Worm (Caenorhabditis elegans): ENCODE results near the gene Y40C7B.4.
"Not testable (repeated sequence)": the region's sequence is repeated elsewhere in the genome, so short reads cannot be mapped to it uniquely, and the experiment has no call there.

The Y40C7B.4 gene

ce11 chrX:17256769-17257168 is at the start of gene Y40C7B.4:
Y40C7B.4 (minus strand) TSS chrX:17256787.
- TF ChIP-seq D1046.2 (GFP tag; IDR thresholded peaks at IDR 0.05) = no peak
- TF ChIP-seq ces-1 (GFP tag; optimal IDR thresholded peaks at IDR 0.05) = no peak
- no peak for TF ChIP-seq mes-2 (tag; optimal IDR thresholded peaks at IDR 0.05; ENCODE audit: poor library complexity, severe bottlenecking)
- no peak for TF ChIP-seq nhr-11 (tag; optimal IDR thresholded peaks at IDR 0.05)
- TF ChIP-seq lim-7 (GFP tag; IDR thresholded peaks at IDR 0.05) = no peak
- TF ChIP-seq nhr-25 (tag; optimal IDR thresholded peaks at IDR 0.05; ENCODE audit: borderline replicate concordance, insufficient read depth) = no peak
- no peak for TF ChIP-seq snpc-4 (tag; optimal IDR thresholded peaks at IDR 0.05)
- no peak for TF ChIP-seq T26A8.4 (GFP tag; IDR thresholded peaks at IDR 0.05)
- TF ChIP-seq zfp-2 (tag; optimal IDR thresholded peaks at IDR 0.05) = no peak
- peak; percentile 83 for TF ChIP-seq nhr-28 (tag; optimal IDR thresholded peaks at IDR 0.05)
- TF ChIP-seq vab-7 (GFP tag; IDR thresholded peaks at IDR 0.05) = no peak
- TF ChIP-seq lin-15B (tag; optimal IDR thresholded peaks at IDR 0.05) = no peak
- TF ChIP-seq mxl-2 (GFP tag; conservative IDR thresholded peaks at IDR 0.05) = no peak
- peak; percentile 86 for TF ChIP-seq pqm-1 (tag; optimal IDR thresholded peaks at IDR 0.05)
- no peak for TF ChIP-seq lsy-2 (tag; optimal IDR thresholded peaks at IDR 0.05)
- TF ChIP-seq lin-13 (GFP tag; optimal IDR thresholded peaks at IDR 0.05) = no peak
- no peak for TF ChIP-seq dmd-9 (GFP tag; IDR thresholded peaks at IDR 0.05)
- no peak for TF ChIP-seq duxl-1 (tag; optimal IDR thresholded peaks at IDR 0.05; ENCODE audit: poor library complexity)
- peak; percentile 46 for TF ChIP-seq nhr-48 (tag; optimal IDR thresholded peaks at IDR 0.05)
- no peak for TF ChIP-seq php-3 (GFP tag; IDR thresholded peaks at IDR 0.05)
- TF ChIP-seq madf-9 (GFP tag; conservative IDR thresholded peaks at IDR 0.05) = no peak
- TF ChIP-seq hlh-11 (tag; optimal IDR thresholded peaks at IDR 0.05) = peak; percentile 74
- no peak for TF ChIP-seq spr-1 (tag; optimal IDR thresholded peaks at IDR 0.05)
- peak; percentile 42; the same call in 1 of the 2 replicates for TF ChIP-seq pha-4 (GFP tag; IDR thresholded peaks at IDR 0.05)
- no peak for TF ChIP-seq pha-4 (tag; optimal IDR thresholded peaks at IDR 0.05)
- TF ChIP-seq hif-1 (tag; optimal IDR thresholded peaks at IDR 0.05) = no peak
- TF ChIP-seq snpc-1.2 (GFP tag; IDR thresholded peaks at IDR 0.05) = no peak
- TF ChIP-seq unc-62 (GFP tag; optimal IDR thresholded peaks at IDR 0.05 in 1 of 2) = peak in 1 of 2 experiments; percentile 23
- no peak for TF ChIP-seq unc-62 (tag; optimal IDR thresholded peaks at IDR 0.05)
- peak in 1 of 2 experiments; percentile 15 for TF ChIP-seq daf-16 (GFP tag; optimal IDR thresholded peaks at IDR 0.05)
- TF ChIP-seq daf-16 (tag; optimal IDR thresholded peaks at IDR 0.05) = peak; percentile 86
- peak; percentile 74 for TF ChIP-seq dve-1 (tag; optimal IDR thresholded peaks at IDR 0.05; ENCODE audit: insufficient read depth)
- TF ChIP-seq T20F7.1 (GFP tag; optimal IDR thresholded peaks at IDR 0.05) = no peak
- TF ChIP-seq ceh-62 (tag; optimal IDR thresholded peaks at IDR 0.05) = no peak
- TF ChIP-seq ZK546.5 (tag; optimal IDR thresholded peaks at IDR 0.05) = no peak
- no peak for TF ChIP-seq mep-1 (tag; optimal IDR thresholded peaks at IDR 0.05)
- no peak for TF ChIP-seq ama-1 (optimal IDR thresholded peaks at IDR 0.05)
- TF ChIP-seq skn-1 (tag; optimal IDR thresholded peaks at IDR 0.05) = no peak
- TF ChIP-seq daf-8 (GFP tag; IDR thresholded peaks at IDR 0.05) = no peak
- no peak for TF ChIP-seq dmd-6 (GFP tag; IDR thresholded peaks at IDR 0.05)
- no peak for TF ChIP-seq ceh-28 (tag; optimal IDR thresholded peaks at IDR 0.05)
- TF ChIP-seq Y5F2A.4 (GFP tag; optimal IDR thresholded peaks at IDR 0.05) = no peak

DNA sequence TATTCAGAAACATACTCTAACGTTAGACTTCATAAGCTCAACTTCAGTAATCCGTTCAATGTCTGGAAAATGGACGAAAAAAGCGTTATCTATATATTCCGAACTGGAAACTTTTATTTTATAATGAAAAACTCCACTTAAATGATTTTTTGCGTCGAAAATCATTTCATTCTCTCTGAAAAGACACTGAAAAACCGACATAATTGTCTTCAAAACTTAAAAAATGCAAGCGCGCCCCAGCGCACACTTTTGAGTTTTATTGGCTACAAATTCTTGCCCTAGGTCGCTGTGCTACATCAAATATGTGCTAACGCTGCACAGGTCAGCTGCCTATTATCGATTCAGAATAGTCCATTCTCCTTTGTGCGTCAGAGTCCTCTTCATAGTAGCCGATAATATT is 48.3 kb upstream of the Y40C7B.4 start, which contains the start of gene C33E10.1:
C33E10.1 (plus strand) TSS at position 301 of the 400 bp plus-strand sequence.
- not testable (repeated sequence) for TF ChIP-seq mep-1 (tag; optimal IDR thresholded peaks at IDR 0.05); ceh-82 (tag; optimal IDR thresholded peaks at IDR 0.05); Y5F2A.4 (GFP tag; optimal IDR thresholded peaks at IDR 0.05)

Data from whole organism, L4 larva.